Worm (Caenorhabditis elegans): ENCODE data around the gene C49A9.3.

C49A9.3 gene

ce11 chrIV:6230560-6231073, 8.7 kb downstream of the C49A9.3 start, which contains the start of gene F58F9.4:
F58F9.4 (plus strand) TSS chrIV:6231023.
- TF ChIP-seq tbx-8 (GFP tag; optimal IDR thresholded peaks at IDR 0.05) (no peak), ceh-83 (GFP tag; optimal IDR thresholded peaks at IDR 0.05) (no peak), ham-2 (GFP tag; optimal IDR thresholded peaks at IDR 0.05) (no peak), nhr-76 (tag; optimal IDR thresholded peaks at IDR 0.05) (no peak), lin-13 (tag; optimal IDR thresholded peaks at IDR 0.05) (no peak), nhr-28 (tag; optimal IDR thresholded peaks at IDR 0.05) (no peak), ceh-43 (GFP tag; optimal IDR thresholded peaks at IDR 0.05) (no peak), ces-1 (GFP tag; optimal IDR thresholded peaks at IDR 0.05) (no peak), M03D4.4 (tag; optimal IDR thresholded peaks at IDR 0.05) (no peak), unc-62 (GFP tag; optimal IDR thresholded peaks at IDR 0.05) (no peak), drap-1 (GFP tag; optimal IDR thresholded peaks at IDR 0.05) (no peak), ceh-39 (tag; optimal IDR thresholded peaks at IDR 0.05) (no peak), cnd-1 (tag; optimal IDR thresholded peaks at IDR 0.05) (no peak), sptf-1 (tag; optimal IDR thresholded peaks at IDR 0.05) (no peak)

- no peak for TF ChIP-seq ham-2 (GFP tag; optimal IDR thresholded peaks at IDR 0.05)
- TF ChIP-seq blmp-1 (tag; optimal IDR thresholded peaks at IDR 0.05) = no peak
- no peak for TF ChIP-seq unc-120 (tag; optimal IDR thresholded peaks at IDR 0.05; ENCODE audit: poor library complexity, severe bottlenecking)
- TF ChIP-seq ceh-43 (GFP tag; optimal IDR thresholded peaks at IDR 0.05) = no peak
- no peak for TF ChIP-seq elt-1 (tag; optimal IDR thresholded peaks at IDR 0.05; ENCODE audit: borderline replicate concordance, insufficient read depth)
- no peak for TF ChIP-seq M03D4.4 (tag; optimal IDR thresholded peaks at IDR 0.05)
- TF ChIP-seq snpc-4 (tag; optimal IDR thresholded peaks at IDR 0.05) = no peak
- no peak for TF ChIP-seq mls-2 (tag; optimal IDR thresholded peaks at IDR 0.05)
- TF ChIP-seq flh-1 (GFP tag; optimal IDR thresholded peaks at IDR 0.05) = no peak
- TF ChIP-seq drap-1 (GFP tag; optimal IDR thresholded peaks at IDR 0.05) = no peak
- no peak for TF ChIP-seq unc-39 (tag; optimal IDR thresholded peaks at IDR 0.05)
- no peak for TF ChIP-seq mab-5 (tag; optimal IDR thresholded peaks at IDR 0.05)
- no peak for TF ChIP-seq mep-1 (tag; optimal IDR thresholded peaks at IDR 0.05)
- no peak for TF ChIP-seq unc-62 (GFP tag; optimal IDR thresholded peaks at IDR 0.05)
Observed at ce11 chrIV:6232769-6233290, 10.9 kb downstream of the C49A9.3 start, which contains the start of gene F58F9.3. F58F9.3 (plus strand) TSS chrIV:6233240.

ce11 chrIV:6237508-6238227, 15.8 kb downstream of the C49A9.3 start, which contains the start of the genes F58F9.6 and F58F9.8:
F58F9.6 (minus strand) TSS chrIV:6237608.
F58F9.8 (plus strand) TSS chrIV:6238177.
- TF ChIP-seq nhr-28 (tag; optimal IDR thresholded peaks at IDR 0.05) (no peak), sptf-1 (tag; optimal IDR thresholded peaks at IDR 0.05) (no peak), elt-3 (tag; optimal IDR thresholded peaks at IDR 0.05) (no peak), nhr-76 (tag; optimal IDR thresholded peaks at IDR 0.05) (no peak), drap-1 (GFP tag; optimal IDR thresholded peaks at IDR 0.05) (no peak), ces-1 (GFP tag; optimal IDR thresholded peaks at IDR 0.05) (no peak), pha-4 (tag; optimal IDR thresholded peaks at IDR 0.05) (no peak), lin-13 (tag; optimal IDR thresholded peaks at IDR 0.05) (no peak), flh-1 (GFP tag; optimal IDR thresholded peaks at IDR 0.05) (no peak), unc-120 (tag; optimal IDR thresholded peaks at IDR 0.05; ENCODE audit: poor library complexity, severe bottlenecking) (no peak), ham-2 (GFP tag; optimal IDR thresholded peaks at IDR 0.05) (no peak), mls-2 (tag; optimal IDR thresholded peaks at IDR 0.05) (no peak), nhr-12 (tag; optimal IDR thresholded peaks at IDR 0.05) (no peak), mep-1 (tag; optimal IDR thresholded peaks at IDR 0.05) (no peak), unc-39 (tag; optimal IDR thresholded peaks at IDR 0.05) (no peak)

ce11 chrIV:6239993-6240392, 18.1 kb downstream of the C49A9.3 start, which contains the start of gene F58F9.9:
F58F9.9 (plus strand) TSS chrIV:6240293.
- no peak for TF ChIP-seq elt-3 (tag; optimal IDR thresholded peaks at IDR 0.05)
- TF ChIP-seq tbx-8 (GFP tag; optimal IDR thresholded peaks at IDR 0.05) = no peak
- no peak for TF ChIP-seq nhr-28 (tag; optimal IDR thresholded peaks at IDR 0.05)
- TF ChIP-seq nhr-76 (tag; optimal IDR thresholded peaks at IDR 0.05) = no peak
- TF ChIP-seq mab-5 (tag; optimal IDR thresholded peaks at IDR 0.05) = no peak
- no peak for TF ChIP-seq unc-62 (GFP tag; optimal IDR thresholded peaks at IDR 0.05)
- no peak for TF ChIP-seq M03D4.4 (tag; optimal IDR thresholded peaks at IDR 0.05)
- no peak for TF ChIP-seq lin-32 (GFP tag; optimal IDR thresholded peaks at IDR 0.05)
- TF ChIP-seq unc-39 (tag; optimal IDR thresholded peaks at IDR 0.05) = no peak
- no peak for TF ChIP-seq mep-1 (tag; optimal IDR thresholded peaks at IDR 0.05)
- no peak for TF ChIP-seq ztf-11 (tag; optimal IDR thresholded peaks at IDR 0.05)
- no peak for TF ChIP-seq unc-120 (tag; optimal IDR thresholded peaks at IDR 0.05; ENCODE audit: poor library complexity, severe bottlenecking)
- TF ChIP-seq ceh-39 (tag; optimal IDR thresholded peaks at IDR 0.05) = no peak
- TF ChIP-seq drap-1 (GFP tag; optimal IDR thresholded peaks at IDR 0.05) = no peak
- no peak for TF ChIP-seq cnd-1 (tag; optimal IDR thresholded peaks at IDR 0.05)
- no peak for TF ChIP-seq lin-13 (tag; optimal IDR thresholded peaks at IDR 0.05)
- no peak for TF ChIP-seq pha-4 (tag; optimal IDR thresholded peaks at IDR 0.05)
- TF ChIP-seq nhr-2 (tag; optimal IDR thresholded peaks at IDR 0.05) = no peak
- TF ChIP-seq ham-2 (GFP tag; optimal IDR thresholded peaks at IDR 0.05) = no peak

Measured in whole organism, mixed stage, embryonic.